Worm (Caenorhabditis elegans): ENCODE results near the gene irld-48.

Gene irld-48

ce11 chrII:2985935-2986498, 30.2 kb downstream of the irld-48 start:
- TF ChIP-seq elt-1 (tag; optimal IDR thresholded peaks at IDR 0.05) (no peak), nhr-237 (tag; optimal IDR thresholded peaks at IDR 0.05) (no peak), lsy-2 (tag; optimal IDR thresholded peaks at IDR 0.05) (no peak), ZK546.5 (tag; optimal IDR thresholded peaks at IDR 0.05) (no peak), nhr-11 (tag; optimal IDR thresholded peaks at IDR 0.05) (no peak), nhr-129 (tag; optimal IDR thresholded peaks at IDR 0.05) (no peak)

ce11 chrII:2987122-2987556, 31.3 kb downstream of the irld-48 start:
- TF ChIP-seq ceh-82 (tag; optimal IDR thresholded peaks at IDR 0.05) (no peak), Y55F3AM.14 (GFP tag; optimal IDR thresholded peaks at IDR 0.05) (peak; percentile 22), snpc-4 (tag; optimal IDR thresholded peaks at IDR 0.05) (peak; percentile 52), lsy-2 (tag; optimal IDR thresholded peaks at IDR 0.05) (no peak), lin-13 (GFP tag; optimal IDR thresholded peaks at IDR 0.05) (peak; percentile 3)

- TF ChIP-seq ZK546.5 (tag; optimal IDR thresholded peaks at IDR 0.05): no peak
- TF ChIP-seq zag-1 (tag; optimal IDR thresholded peaks at IDR 0.05): no peak
- peak; percentile 69 for TF ChIP-seq F13H6.1 (tag; optimal IDR thresholded peaks at IDR 0.05)
- TF ChIP-seq lsy-2 (tag; optimal IDR thresholded peaks at IDR 0.05): peak in 1 of 2 experiments; percentile 53
- peak; percentile 34 for TF ChIP-seq crh-2 (tag; optimal IDR thresholded peaks at IDR 0.05)
- peak; percentile 41 for TF ChIP-seq unc-55 (GFP tag; optimal IDR thresholded peaks at IDR 0.05)
- no peak for TF ChIP-seq skn-1 (tag; optimal IDR thresholded peaks at IDR 0.05)
- no peak for TF ChIP-seq egl-27 (tag; optimal IDR thresholded peaks at IDR 0.05)
- TF ChIP-seq sma-9 (GFP tag; optimal IDR thresholded peaks at IDR 0.05): peak; percentile 76
- TF ChIP-seq sma-9 (tag; optimal IDR thresholded peaks at IDR 0.05): no peak
- TF ChIP-seq C34F6.9 (tag; optimal IDR thresholded peaks at IDR 0.05): peak; percentile 23
- no peak for TF ChIP-seq peb-1 (tag; optimal IDR thresholded peaks at IDR 0.05)
- TF ChIP-seq nhr-23 (tag; optimal IDR thresholded peaks at IDR 0.05): no peak
- TF ChIP-seq mab-5 (tag; optimal IDR thresholded peaks at IDR 0.05): no peak
- peak; percentile 42 for TF ChIP-seq nhr-129 (tag; optimal IDR thresholded peaks at IDR 0.05)
- TF ChIP-seq lin-11 (tag; optimal IDR thresholded peaks at IDR 0.05): no peak
- peak; percentile 36 for TF ChIP-seq lin-13 (GFP tag; optimal IDR thresholded peaks at IDR 0.05)
- no peak for TF ChIP-seq ztf-11 (tag; optimal IDR thresholded peaks at IDR 0.05)
- TF ChIP-seq gmeb-1 (tag; optimal IDR thresholded peaks at IDR 0.05): peak; percentile 27
- no peak for TF ChIP-seq ztf-4 (tag; optimal IDR thresholded peaks at IDR 0.05)
These were observed 32.0 kb downstream of the irld-48 start, which contains the start of gene lido-7 for ce11 chrII:2987854-2988350. lido-7 (plus strand) TSS chrII:2988300.

ce11 chrII:2990089-2990488, 34.2 kb downstream of the irld-48 start:
- TF ChIP-seq nhr-25 (tag; optimal IDR thresholded peaks at IDR 0.05) (no peak), sma-3 (GFP tag; optimal IDR thresholded peaks at IDR 0.05) (no peak), mbf-1 (tag; optimal IDR thresholded peaks at IDR 0.05) (no peak), fos-1 (tag; optimal IDR thresholded peaks at IDR 0.05) (no peak), lsy-2 (tag; optimal IDR thresholded peaks at IDR 0.05) (no peak), nhr-11 (tag; optimal IDR thresholded peaks at IDR 0.05) (no peak), elt-3 (tag; optimal IDR thresholded peaks at IDR 0.05) (no peak), ztf-11 (tag; optimal IDR thresholded peaks at IDR 0.05) (no peak), F13H6.1 (tag; optimal IDR thresholded peaks at IDR 0.05) (no peak), snpc-4 (tag; optimal IDR thresholded peaks at IDR 0.05) (no peak), ztf-1 (GFP tag; conservative IDR thresholded peaks at IDR 0.05) (no peak), nhr-23 (tag; optimal IDR thresholded peaks at IDR 0.05) (no peak)

- TF ChIP-seq ztf-1 (GFP tag; conservative IDR thresholded peaks at IDR 0.05) (no peak), unc-55 (GFP tag; optimal IDR thresholded peaks at IDR 0.05) (peak; percentile 17)
These were observed 35.8 kb downstream of the irld-48 start, which contains the start of gene K08A2.2 for ce11 chrII:2991555-2992083. K08A2.2 (plus strand) TSS chrII:2991605.

DNA sequence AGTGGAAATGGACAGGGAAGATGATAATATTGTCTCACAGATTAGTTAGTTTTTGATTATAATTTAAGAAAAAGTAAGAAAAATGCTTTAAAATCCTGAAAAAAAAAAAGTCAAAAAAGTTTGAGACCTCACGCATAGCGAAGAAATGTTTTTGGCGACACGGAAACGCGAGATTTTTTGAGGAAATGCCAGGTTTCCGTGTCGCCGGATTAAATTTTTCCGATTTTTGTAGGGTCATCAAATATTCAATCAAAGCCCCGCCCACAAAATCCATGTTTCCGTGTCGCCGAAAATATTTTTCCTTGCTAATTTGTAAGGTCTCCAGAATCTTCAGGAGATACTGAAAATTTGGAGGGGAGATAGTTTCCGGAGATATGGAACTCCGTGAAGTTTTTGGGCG, 36.4 kb downstream of the irld-48 start:
- no peak for TF ChIP-seq ama-1 (optimal IDR thresholded peaks at IDR 0.05)
- no peak for TF ChIP-seq nhr-6 (tag; optimal IDR thresholded peaks at IDR 0.05)
- no peak for TF ChIP-seq sma-9 (GFP tag; optimal IDR thresholded peaks at IDR 0.05)
- no peak for TF ChIP-seq sma-9 (tag; optimal IDR thresholded peaks at IDR 0.05)
- no peak for TF ChIP-seq lin-39 (tag; optimal IDR thresholded peaks at IDR 0.05)
- no peak for TF ChIP-seq F13H6.1 (tag; optimal IDR thresholded peaks at IDR 0.05)
- no peak for TF ChIP-seq dmd-4 (tag; optimal IDR thresholded peaks at IDR 0.05)
- TF ChIP-seq zag-1 (tag; optimal IDR thresholded peaks at IDR 0.05): no peak
- TF ChIP-seq aly-2 (tag; optimal IDR thresholded peaks at IDR 0.05): no peak
- no peak for TF ChIP-seq nhr-10 (tag; optimal IDR thresholded peaks at IDR 0.05)
- no peak for TF ChIP-seq ZK546.5 (tag; optimal IDR thresholded peaks at IDR 0.05)
- TF ChIP-seq alr-1 (tag; optimal IDR thresholded peaks at IDR 0.05): no peak
- no peak for TF ChIP-seq nhr-237 (tag; optimal IDR thresholded peaks at IDR 0.05)
- no peak for TF ChIP-seq mab-5 (tag; optimal IDR thresholded peaks at IDR 0.05)
- TF ChIP-seq lin-11 (tag; optimal IDR thresholded peaks at IDR 0.05): no peak
- TF ChIP-seq C34F6.9 (tag; optimal IDR thresholded peaks at IDR 0.05): no peak
- TF ChIP-seq nhr-11 (tag; optimal IDR thresholded peaks at IDR 0.05): no peak
- no peak for TF ChIP-seq elt-3 (tag; optimal IDR thresholded peaks at IDR 0.05)
- TF ChIP-seq nhr-12 (tag; optimal IDR thresholded peaks at IDR 0.05): no peak
- TF ChIP-seq snpc-4 (tag; optimal IDR thresholded peaks at IDR 0.05): no peak
